Worm (Caenorhabditis elegans) whole organism, L4 larva: ENCODE results near the gene sra-33.

Experiments used
- T20F7.1 ChIP-seq: fragments of 200-800 bp; sonication (Bioruptor generic); optimal IDR thresholded peaks from 2 replicates; lab custom pipeline; 2018; ENCODE audit warnings: mild to moderate bottlenecking, missing genetic modification characterization, missing compliant biosample characterization
- dve-1 ChIP-seq: sonication (generic microtip); optimal IDR thresholded peaks from 2 replicates; lab custom pipeline; 2017; ENCODE audit warnings: antibody characterized with exemption, mild to moderate bottlenecking, missing genetic modification characterization, missing compliant biosample characterization; ENCODE audit not compliant: insufficient read depth
- mdl-1 ChIP-seq, 2 experiments: fragments of 150-350 bp in 1 of 2; sonication (generic microtip) in 1 of 2; optimal IDR thresholded peaks; 2 replicates each; lab custom pipeline; 2014 to 2017; ENCODE audit warnings: missing biosample characterization in 2 of 2, missing genetic modification characterization in 2 of 2
- nhr-11 ChIP-seq: fragments of 150-350 bp; optimal IDR thresholded peaks from 2 replicates; lab custom pipeline; 2014; ENCODE audit warnings: missing biosample characterization, missing genetic modification characterization
- saeg-2 ChIP-seq: fragments of 200-800 bp; sonication (Bioruptor generic); IDR thresholded peaks from 2 replicates; pipeline ENCODE4 v1.3.6; 2022; ENCODE audit warnings: missing genetic modification reagents, missing genetic modification characterization, missing compliant biosample characterization

DNA sequence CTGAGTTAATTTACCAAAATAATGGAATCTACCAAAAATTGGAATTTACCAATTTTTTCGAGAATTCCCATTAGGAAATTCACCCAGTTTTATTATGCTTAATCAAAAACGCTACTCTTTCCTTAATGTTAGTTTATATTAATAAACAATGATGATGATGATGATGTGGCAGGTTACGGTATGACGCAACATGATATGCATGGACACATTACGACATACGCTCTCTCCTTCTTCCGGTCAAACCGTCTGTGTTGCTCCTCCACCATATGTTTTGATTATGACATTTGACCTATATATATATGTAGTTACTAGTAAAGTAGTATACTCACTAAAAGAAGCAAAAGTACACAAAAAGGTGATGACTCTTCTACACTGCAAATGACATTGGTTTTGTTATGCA is 40.4 kb upstream of the sra-33 start:
- TF ChIP-seq nhr-11 (tag; lab: Kevin White, UChicago) (no peak), T20F7.1 (GFP tag; lab: Kevin White, UChicago) (no peak), dve-1 (tag; lab: Kevin White, UChicago) (no peak), saeg-2 (GFP tag; lab: Robert Waterston, UW) (no peak), mdl-1 (tag; optimal IDR thresholded peaks at IDR 0.05; lab: Kevin White, UChicago) (no peak)
